Fruit fly (Drosophila melanogaster) S2 (cell line): ENCODE measurements around the gene CG12096.

ENCODE experiments used
- CG8478 ChIP-seq: fragments of >200 bp; optimal IDR thresholded peaks from 2 replicates; lab custom pipeline; 2018
- CTCF ChIP-seq, 2 experiments: fragments of >200 bp; optimal IDR thresholded peaks; 2 replicates each; lab custom pipeline; 2018

CG12096 gene

DNA sequence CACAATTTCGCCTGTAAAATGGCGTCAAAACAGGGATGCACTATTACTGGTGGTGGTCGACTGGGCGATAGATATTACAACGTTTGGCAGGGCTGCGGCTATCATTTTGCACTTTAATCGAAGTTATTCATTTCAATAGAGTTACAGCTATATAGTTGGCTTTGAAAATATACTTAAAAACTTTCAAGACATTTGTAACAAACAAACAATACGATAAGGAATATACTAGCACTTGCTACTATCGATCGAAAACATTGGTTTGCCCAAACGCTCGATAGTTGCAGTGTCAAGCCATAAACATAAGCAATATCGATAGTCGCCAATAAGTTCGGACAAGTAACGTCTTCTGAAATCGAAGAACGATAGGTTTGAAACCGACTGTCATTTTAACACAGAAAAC lies at the start of gene CG12096, which contains the start of gene Bap60:
CG12096 (plus strand) TSS at position 124 of the 400 bp plus-strand sequence.
Bap60 (minus strand) TSS at position 28 of the 400 bp plus-strand sequence.
- TF ChIP-seq CG8478, result no peak
- TF ChIP-seq CTCF (optimal IDR thresholded peaks at IDR 0.05; lab: Kevin White, UChicago), result no peak

DNA sequence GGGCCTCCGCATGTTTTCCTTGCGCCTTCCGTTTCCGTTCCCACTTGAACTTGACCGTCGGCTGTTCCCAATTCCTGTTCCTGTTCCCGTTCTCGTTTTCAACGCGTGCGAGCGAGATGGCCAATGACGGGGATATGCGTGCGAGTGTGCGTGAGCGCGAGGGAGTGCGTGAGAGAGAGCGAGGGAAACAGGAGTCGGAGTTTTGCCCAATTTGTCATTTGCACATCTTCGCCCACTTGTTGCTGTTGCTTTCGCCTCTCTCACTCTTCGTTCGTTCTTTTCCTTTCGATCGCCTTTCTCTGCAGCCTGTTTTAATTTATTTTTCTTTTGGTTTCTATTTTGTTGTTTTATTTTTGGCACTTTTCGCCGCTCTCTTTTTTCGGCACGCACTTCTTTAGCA lies 47.6 kb upstream of the CG12096 start:
- TF ChIP-seq CTCF (optimal IDR thresholded peaks at IDR 0.05; lab: Kevin White, UChicago), result no peak
- TF ChIP-seq CG8478, result no peak

DNA sequence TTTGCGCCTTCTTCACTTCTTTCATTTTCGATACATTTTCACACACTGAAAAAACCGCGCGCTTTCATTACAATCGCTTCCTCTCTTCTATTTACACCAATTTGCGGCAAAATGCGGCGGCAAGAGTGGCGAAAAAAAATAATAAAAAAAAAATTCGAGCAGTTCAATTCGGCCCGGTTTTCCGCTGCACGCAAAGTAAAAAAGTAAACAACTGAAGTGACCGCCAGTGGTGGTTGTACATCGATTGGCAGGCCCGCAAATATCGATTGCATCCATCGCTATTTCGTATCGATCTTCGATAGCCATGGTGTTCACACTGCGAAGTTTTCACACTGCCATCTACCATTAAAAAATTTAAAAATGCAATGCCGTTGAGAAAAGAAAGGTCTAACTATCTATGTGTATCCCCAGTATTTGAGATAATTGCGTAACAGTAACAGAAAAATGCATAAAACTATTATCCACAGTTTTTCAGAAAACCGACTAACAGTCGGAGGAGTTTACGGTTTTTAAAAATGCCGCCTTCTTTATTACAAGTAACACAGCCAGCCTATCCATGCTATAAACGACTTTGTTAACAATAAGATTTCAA lies 47.1 kb upstream of the CG12096 start, which contains the start of gene Chpf:
Chpf (minus strand) TSS at position 225 of the 592 bp plus-strand sequence.
- TF ChIP-seq CTCF (optimal IDR thresholded peaks at IDR 0.05; lab: Kevin White, UChicago) (no peak), CG8478 (no peak)

DNA sequence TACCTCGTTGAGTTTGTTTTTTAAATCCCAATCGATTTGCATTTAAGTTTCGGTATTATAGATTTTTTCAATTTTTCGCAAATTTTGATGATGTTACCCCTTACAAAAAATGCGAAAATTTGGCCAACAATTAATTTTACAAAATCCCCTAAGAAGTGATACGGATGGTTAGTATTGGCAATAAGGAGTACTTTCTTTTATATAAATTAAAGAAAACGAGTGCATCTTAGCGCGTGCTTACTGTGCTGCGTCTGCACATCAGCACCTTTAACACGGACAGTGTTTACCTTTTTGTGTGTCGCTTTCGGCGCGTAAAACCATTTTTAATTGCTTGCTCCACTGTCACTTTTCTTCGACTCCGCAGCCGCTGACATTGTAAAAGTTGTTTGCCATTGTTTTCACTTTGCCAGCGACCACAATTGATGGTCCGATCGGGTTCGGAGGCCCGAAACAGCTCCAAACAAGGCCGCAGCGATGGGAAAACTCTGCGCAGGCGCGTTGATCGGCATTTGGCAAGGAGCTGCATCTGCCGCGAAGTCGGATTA lies 45.5 kb upstream of the CG12096 start:
- no peak for TF ChIP-seq CG8478
- no peak for TF ChIP-seq CTCF (optimal IDR thresholded peaks at IDR 0.05; lab: Kevin White, UChicago)

DNA sequence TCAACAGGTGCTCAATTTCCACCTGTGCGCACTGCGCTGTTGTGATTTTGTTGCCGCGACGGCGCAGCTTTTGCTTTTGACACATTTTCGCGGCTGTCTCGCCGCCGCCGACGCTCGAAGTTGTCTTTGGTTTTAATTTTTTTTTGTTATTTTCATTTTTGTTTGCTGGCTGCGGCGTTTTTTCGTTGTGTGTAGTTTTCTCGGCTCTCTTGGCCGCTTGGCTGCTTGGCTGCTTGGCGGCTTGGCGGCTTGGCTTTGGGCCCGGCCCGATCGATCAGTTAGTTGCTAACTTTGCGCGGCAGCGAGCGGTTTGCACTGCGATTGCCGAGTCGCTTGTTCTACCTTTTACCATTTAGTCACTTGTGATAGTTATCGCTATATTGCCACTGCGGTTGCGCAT lies 44.5 kb upstream of the CG12096 start, which contains the start of gene CG42237:
CG42237 (plus strand) TSS at position 271 of the 400 bp plus-strand sequence.
- TF ChIP-seq CTCF (optimal IDR thresholded peaks at IDR 0.05; lab: Kevin White, UChicago) (no peak), CG8478 (no peak)

DNA sequence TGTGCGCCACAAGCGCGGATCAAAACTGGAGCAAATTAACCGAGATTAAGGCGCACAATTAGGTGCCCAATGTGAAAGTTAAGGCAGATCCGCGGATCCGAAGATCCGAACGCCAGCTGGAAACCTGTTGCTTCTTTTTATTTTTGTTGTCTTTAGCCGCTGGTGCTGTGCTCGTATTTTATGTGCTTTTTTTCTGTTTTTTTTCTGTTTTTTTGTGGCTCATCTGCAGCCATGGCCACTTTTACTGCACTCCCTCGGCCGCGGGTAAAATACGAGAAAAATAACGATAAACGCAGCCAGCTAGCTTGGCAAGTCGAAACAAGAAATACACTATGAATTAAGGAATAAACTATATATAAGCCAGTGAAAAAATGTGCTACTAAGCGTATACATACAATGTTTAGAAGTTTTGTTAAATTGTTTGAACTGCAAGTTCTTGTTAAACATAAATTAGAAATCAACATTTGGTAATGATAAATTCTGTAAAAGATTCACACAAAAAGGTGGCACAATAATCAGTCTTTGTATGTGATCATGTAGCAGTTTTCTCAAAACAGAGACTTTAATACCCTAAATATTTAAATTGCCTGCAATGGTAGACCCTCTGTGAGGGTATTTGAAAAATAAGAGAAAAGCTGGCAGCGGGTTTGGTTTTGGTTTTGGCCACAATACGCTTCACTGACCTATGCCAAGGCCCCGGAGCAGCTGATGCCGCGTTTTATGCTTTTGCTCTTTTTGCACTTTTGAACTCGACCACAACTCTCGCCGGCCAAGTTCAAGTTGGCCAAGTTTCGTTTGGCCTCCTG lies 42.8 kb upstream of the CG12096 start:
- TF ChIP-seq CTCF (optimal IDR thresholded peaks at IDR 0.05; lab: Kevin White, UChicago) (no peak), CG8478 (no peak)

DNA sequence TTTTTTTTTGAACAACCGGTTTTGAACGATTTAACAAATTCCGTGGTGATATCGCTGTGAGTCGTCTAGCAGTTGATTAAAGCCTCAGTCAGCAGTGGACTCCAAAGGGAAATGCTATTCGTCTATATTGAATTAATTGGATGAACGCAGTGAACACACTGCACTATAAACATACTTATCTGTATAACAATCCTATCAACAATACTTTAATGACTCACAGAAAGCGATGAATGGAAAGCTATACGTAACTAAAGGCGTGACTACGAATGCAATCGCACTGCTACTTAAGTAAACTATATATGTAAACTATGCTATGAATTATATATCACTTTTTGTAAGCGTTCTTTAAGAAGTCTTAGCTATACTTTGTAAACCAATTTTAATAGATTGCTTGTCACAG lies 33.8 kb upstream of the CG12096 start:
- TF ChIP-seq CTCF (optimal IDR thresholded peaks at IDR 0.05; lab: Kevin White, UChicago) (no peak), CG8478 (no peak)

DNA sequence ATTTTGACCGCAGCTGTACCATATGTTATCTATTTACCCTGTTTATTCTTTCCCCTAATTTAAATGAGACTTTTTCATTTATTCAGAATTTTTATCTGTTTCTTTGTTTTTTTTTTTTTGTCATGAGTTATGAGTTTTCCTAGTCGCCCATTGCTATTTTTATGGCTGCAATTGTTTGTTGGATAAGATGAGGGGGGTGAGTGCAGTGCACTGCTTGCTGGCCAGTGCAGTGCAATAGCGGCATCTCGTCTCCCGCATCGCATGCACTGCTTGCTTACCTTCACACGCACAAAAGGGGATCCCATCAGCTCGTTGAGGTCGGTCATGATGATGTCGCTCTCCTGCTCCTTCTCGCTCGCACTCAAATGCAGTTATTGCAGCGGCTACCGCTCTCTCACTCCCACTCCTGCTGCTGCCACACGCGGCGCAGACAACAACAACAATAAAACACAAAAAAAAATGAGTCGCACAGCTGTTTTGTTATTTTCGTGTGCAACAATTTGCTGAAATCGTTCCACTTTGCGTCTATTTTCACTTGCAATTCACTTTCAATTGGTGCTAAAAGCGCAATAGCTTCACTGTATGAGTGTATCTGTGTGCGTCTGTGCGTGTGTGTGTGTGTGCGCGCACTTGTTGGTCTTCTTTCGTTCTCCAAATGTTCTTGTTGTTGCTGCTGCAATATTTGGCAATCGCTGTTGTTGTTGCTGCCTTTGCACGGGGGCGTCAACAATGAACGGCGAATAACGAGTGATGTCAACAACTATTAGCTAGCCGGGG lies 31.2 kb upstream of the CG12096 start:
- TF ChIP-seq CG8478 (no peak), CTCF (optimal IDR thresholded peaks at IDR 0.05; lab: Kevin White, UChicago) (no peak)

DNA sequence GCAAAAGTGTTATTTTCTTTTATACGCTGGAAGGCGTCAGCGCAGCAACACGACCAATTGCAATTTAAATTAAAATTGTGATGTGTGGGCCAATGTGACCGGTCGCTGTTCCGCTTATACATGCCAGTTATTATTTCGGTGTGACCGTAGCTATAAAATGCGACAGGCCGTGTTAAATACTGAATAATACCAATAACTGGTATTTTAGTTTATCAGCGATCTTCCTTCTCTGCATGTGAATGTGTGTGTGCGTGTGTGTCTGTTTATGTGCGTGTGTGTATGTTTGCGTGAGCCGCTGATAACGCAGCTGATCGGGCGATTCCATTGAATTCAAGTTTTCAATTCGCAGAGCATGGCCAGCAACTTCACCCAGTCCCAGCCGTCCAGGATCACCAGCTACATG lies 30.7 kb upstream of the CG12096 start, which contains the start of the genes CG32638, CG15717 and MFS10:
CG32638 (minus strand) TSS at position 45 of the 403 bp plus-strand sequence.
CG15717 (plus strand) TSS at position 203 of the 403 bp plus-strand sequence.
MFS10 (plus strand) TSS at position 269 of the 403 bp plus-strand sequence.
- TF ChIP-seq CG8478 (no peak), CTCF (optimal IDR thresholded peaks at IDR 0.05; lab: Kevin White, UChicago) (peak in 1 of 2 experiments; percentile 12)

DNA sequence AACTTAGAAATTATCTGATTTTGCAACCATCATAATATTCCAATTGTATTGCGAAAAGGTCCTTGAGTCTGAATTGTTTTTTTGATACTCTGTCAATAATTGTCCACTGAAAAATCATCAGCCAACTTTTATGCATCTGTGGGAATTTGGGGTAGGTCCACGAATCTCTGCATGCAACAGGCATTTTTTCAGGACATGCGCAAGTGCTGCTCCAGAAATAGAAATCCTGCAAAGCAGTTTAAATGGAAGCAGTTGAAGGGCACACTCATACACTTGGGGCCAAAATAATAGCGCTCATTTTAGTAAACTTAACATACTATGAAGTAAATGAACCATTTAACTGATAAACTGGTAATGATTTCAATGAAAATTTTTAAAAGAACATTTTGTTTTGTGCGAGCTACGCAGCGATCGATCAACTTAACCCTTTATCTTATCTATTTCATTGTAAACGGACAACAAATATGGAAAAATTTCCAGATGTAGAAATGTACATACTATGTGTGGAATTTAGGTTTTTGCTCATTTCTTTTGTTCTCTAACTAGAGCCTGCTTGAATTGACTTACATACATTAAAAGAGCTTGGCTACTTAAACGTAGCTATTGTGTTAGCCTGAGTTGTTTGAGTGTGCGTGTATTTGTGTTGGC lies 29.1 kb upstream of the CG12096 start:
- TF ChIP-seq CG8478 (no peak), CTCF (optimal IDR thresholded peaks at IDR 0.05; lab: Kevin White, UChicago) (no peak)

DNA sequence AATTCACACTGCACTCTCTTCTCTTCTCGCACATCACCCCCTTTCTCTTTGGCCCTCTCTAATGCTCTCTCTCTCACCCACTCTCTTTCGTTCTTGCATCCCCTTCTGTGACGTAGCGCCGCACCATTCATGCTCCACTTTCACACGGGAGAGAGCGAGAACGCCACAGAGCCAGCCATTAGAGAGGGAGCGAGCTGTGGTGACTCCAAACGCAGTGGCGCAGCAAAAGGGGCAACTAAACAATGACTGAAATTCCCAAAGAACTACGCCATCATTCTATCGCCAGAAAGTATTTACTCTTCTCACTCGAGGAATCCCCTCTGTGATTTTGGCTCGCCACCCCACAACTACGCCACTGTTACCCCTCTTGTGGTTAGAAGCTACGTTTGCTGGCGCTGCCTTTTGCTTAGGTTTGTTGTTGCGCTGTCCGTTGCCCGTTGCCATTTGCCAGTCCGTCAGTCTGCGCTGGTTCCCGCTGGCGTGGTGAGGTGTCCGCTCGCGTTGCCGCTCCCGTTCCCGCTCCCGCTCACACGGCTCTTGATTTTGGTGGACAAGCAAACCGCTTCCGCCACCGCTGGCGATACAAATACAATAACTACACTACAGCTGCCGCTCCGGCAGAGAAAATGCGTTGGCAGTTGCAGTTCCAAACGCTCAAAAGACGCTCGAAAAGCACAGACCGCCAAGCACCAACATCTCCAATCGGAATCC lies 28.2 kb upstream of the CG12096 start:
- no peak for TF ChIP-seq CG8478
- TF ChIP-seq CTCF (optimal IDR thresholded peaks at IDR 0.05; lab: Kevin White, UChicago), result no peak

DNA sequence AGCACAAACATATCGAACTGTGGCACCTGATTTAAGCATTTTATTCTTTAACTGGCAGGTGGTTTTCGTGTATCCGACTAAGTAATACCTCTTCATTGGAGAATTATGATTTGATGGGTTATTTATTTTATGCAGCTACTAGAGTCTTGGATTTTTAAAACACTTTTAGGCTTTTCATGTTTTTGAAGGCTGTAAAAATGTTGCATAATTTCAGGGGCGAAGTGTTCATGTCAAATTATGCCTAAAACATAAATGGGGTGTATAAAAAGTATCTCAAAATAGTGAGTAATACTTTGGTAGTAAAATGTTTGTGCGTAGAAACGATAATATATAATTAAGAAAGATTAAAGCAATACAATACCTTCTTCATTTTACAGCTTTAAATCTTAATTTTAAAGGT lies 24.6 kb upstream of the CG12096 start:
- TF ChIP-seq CTCF (optimal IDR thresholded peaks at IDR 0.05; lab: Kevin White, UChicago) (peak in 1 of 2 experiments; percentile 6), CG8478 (no peak)

DNA sequence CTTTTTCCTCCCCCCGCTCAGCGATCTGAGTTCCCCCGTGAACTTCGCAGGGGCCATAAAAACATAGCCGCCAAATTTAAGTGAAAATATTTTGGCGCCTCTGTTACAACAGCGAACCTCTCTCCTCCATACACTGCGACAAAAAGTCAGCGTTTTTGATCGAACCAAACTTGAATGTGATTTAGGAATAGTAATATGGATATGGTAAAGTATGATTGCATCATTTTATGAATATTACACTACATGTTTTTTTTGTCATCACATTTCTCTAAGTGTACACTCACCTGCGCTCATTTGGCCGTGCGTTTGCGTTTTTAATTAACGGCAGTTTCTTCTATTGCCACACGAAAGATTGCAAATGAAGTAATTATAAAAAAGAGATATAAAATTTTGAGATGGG lies 23.7 kb upstream of the CG12096 start:
- no peak for TF ChIP-seq CG8478
- TF ChIP-seq CTCF (optimal IDR thresholded peaks at IDR 0.05; lab: Kevin White, UChicago), result no peak
